Fruit fly (Drosophila melanogaster): Measurements from ENCODE around the gene CG5418.

Gene CG5418

dm6 chr2L:12498538-12498937 is 45.5 kb upstream of the CG5418 start (continued):
- TF ChIP-seq slou (GFP tag; optimal IDR thresholded peaks at IDR 0.05) = no peak
- TF ChIP-seq CG1024 (GFP tag; IDR thresholded peaks at IDR 0.05) = no peak
- TF ChIP-seq CG12071 (GFP tag; optimal IDR thresholded peaks at IDR 0.05) = peak; percentile 40
- no peak for TF ChIP-seq Lpt (GFP tag; optimal IDR thresholded peaks at IDR 0.05)
- TF ChIP-seq vvl (GFP tag; IDR thresholded peaks at IDR 0.05) = no peak
- TF ChIP-seq ato (GFP tag; IDR thresholded peaks at IDR 0.05; ENCODE audit: partially characterized antibody) = no peak
- TF ChIP-seq pho (GFP tag; optimal IDR thresholded peaks at IDR 0.05) = no peak
- TF ChIP-seq zf30C (GFP tag; optimal IDR thresholded peaks at IDR 0.05) = no peak
- no peak for TF ChIP-seq hkb (optimal IDR thresholded peaks at IDR 0.05)
- TF ChIP-seq hkb (GFP tag; IDR thresholded peaks at IDR 0.05) = peak; percentile 50; the same call in 1 of the 2 replicates
- TF ChIP-seq zen2 (GFP tag; IDR thresholded peaks at IDR 0.05; ENCODE audit: partially characterized antibody) = no peak
- TF ChIP-seq cas (GFP tag; IDR thresholded peaks at IDR 0.05) = no peak
- no peak for TF ChIP-seq crc (GFP tag; optimal IDR thresholded peaks at IDR 0.05)
- no peak for TF ChIP-seq Jarid2 (GFP tag; optimal IDR thresholded peaks at IDR 0.05)
- no peak for TF ChIP-seq ems (GFP tag; optimal IDR thresholded peaks at IDR 0.05)
- no peak for TF ChIP-seq CG3163 (GFP tag; optimal IDR thresholded peaks at IDR 0.05)
- no peak for TF ChIP-seq CG18599 (GFP tag; optimal IDR thresholded peaks at IDR 0.05)
- no peak for TF ChIP-seq CG3838 (GFP tag; optimal IDR thresholded peaks at IDR 0.05)
- no peak for TF ChIP-seq CG6791 (GFP tag; IDR thresholded peaks at IDR 0.05; ENCODE audit: partially characterized antibody)
- TF ChIP-seq Gsc (GFP tag; IDR thresholded peaks at IDR 0.05) = no peak
- no peak for TF ChIP-seq CG8388 (GFP tag; optimal IDR thresholded peaks at IDR 0.05)
- peak; percentile 24 for TF ChIP-seq CG1529 (GFP tag; optimal IDR thresholded peaks at IDR 0.05)
- TF ChIP-seq CG16815 (GFP tag; optimal IDR thresholded peaks at IDR 0.05) = no peak
- no peak for TF ChIP-seq Mad (GFP tag; optimal IDR thresholded peaks at IDR 0.05)
- no peak for TF ChIP-seq CG15514 (GFP tag; optimal IDR thresholded peaks at IDR 0.05)
- TF ChIP-seq CrebB (tag; optimal IDR thresholded peaks at IDR 0.05) = no peak
- no peak for TF ChIP-seq CG10321 (GFP tag; IDR thresholded peaks at IDR 0.05)
- no peak for TF ChIP-seq CG18619 (GFP tag; optimal IDR thresholded peaks at IDR 0.05)
- no peak for TF ChIP-seq luna (GFP tag; optimal IDR thresholded peaks at IDR 0.05)
- TF ChIP-seq Dbx (GFP tag; IDR thresholded peaks at IDR 0.05) = no peak
- no peak for TF ChIP-seq tin (GFP tag; optimal IDR thresholded peaks at IDR 0.05)
- no peak for TF ChIP-seq HLHmδ (GFP tag; optimal IDR thresholded peaks at IDR 0.05)
- no peak for TF ChIP-seq CG14710 (tag; optimal IDR thresholded peaks at IDR 0.05)
- TF ChIP-seq peb (GFP tag; IDR thresholded peaks at IDR 0.05) = no peak
- TF ChIP-seq CG2678 (tag; optimal IDR thresholded peaks at IDR 0.05) = peak; percentile 3
- TF ChIP-seq ci (GFP tag; IDR thresholded peaks at IDR 0.05) = peak; percentile 81
- no peak for TF ChIP-seq pfk (GFP tag; optimal IDR thresholded peaks at IDR 0.05)
- TF ChIP-seq Hmx (GFP tag; optimal IDR thresholded peaks at IDR 0.05) = no peak
- peak; percentile 11 for TF ChIP-seq CG1233 (GFP tag; optimal IDR thresholded peaks at IDR 0.05)
- no peak for TF ChIP-seq CG17829 (tag; optimal IDR thresholded peaks at IDR 0.05)
- TF ChIP-seq CG11456 (GFP tag; IDR thresholded peaks at IDR 0.05) = 0 out of 3 replicates have a peak, but pooled peaks have one; percentile 10
- TF ChIP-seq ind (GFP tag; optimal IDR thresholded peaks at IDR 0.05) = no peak
- TF ChIP-seq ttk (GFP tag; IDR thresholded peaks at IDR 0.05) = no peak
- TF ChIP-seq CG10366 (GFP tag; IDR thresholded peaks at IDR 0.05) = peak; percentile 27; the same call in 1 of the 2 replicates
- no peak for TF ChIP-seq mirr (GFP tag; optimal IDR thresholded peaks at IDR 0.05)
- no peak for TF ChIP-seq pita (GFP tag; optimal IDR thresholded peaks at IDR 0.05)
- TF ChIP-seq CG4617 (GFP tag; optimal IDR thresholded peaks at IDR 0.05; ENCODE audit: borderline replicate concordance) = no peak
- TF ChIP-seq zfh1 (GFP tag; IDR thresholded peaks at IDR 0.05) = 0 out of 3 replicates have a peak, but pooled peaks have one; percentile 32
- peak; percentile 55 for TF ChIP-seq odd (GFP tag; optimal IDR thresholded peaks at IDR 0.05)
- no peak for TF ChIP-seq chif (GFP tag; optimal IDR thresholded peaks at IDR 0.05)
- TF ChIP-seq Fer1 (GFP tag; optimal IDR thresholded peaks at IDR 0.05) = no peak
- no peak for TF ChIP-seq sna (GFP tag; IDR thresholded peaks at IDR 0.05; ENCODE audit: partially characterized antibody)
